Worm (Caenorhabditis elegans): ENCODE data around the gene bath-19.
A peak's percentile ranks its signal among the peaks of the same experiment; 100 is the strongest.
"Not testable (repeated sequence)": the region's sequence is repeated elsewhere in the genome, so short reads cannot be mapped to it uniquely, and the experiment has no call there.

bath-19 gene

ce11 chrII:2012698-2013097 lies 26.5 kb downstream of the bath-19 start, which contains the start of gene F59H6.15:
Gene F59H6.15 (plus strand): TSS chrII:2012998.
- no peak for TF ChIP-seq R02D3.7 (tag; optimal IDR thresholded peaks at IDR 0.05)
- no peak for TF ChIP-seq ztf-1 (GFP tag; conservative IDR thresholded peaks at IDR 0.05)
- no peak for TF ChIP-seq snpc-4 (tag; optimal IDR thresholded peaks at IDR 0.05)
- no peak for TF ChIP-seq gmeb-1 (tag; optimal IDR thresholded peaks at IDR 0.05)
- TF ChIP-seq sma-9 (GFP tag; optimal IDR thresholded peaks at IDR 0.05), result no peak
- no peak for TF ChIP-seq sma-9 (tag; optimal IDR thresholded peaks at IDR 0.05)

DNA sequence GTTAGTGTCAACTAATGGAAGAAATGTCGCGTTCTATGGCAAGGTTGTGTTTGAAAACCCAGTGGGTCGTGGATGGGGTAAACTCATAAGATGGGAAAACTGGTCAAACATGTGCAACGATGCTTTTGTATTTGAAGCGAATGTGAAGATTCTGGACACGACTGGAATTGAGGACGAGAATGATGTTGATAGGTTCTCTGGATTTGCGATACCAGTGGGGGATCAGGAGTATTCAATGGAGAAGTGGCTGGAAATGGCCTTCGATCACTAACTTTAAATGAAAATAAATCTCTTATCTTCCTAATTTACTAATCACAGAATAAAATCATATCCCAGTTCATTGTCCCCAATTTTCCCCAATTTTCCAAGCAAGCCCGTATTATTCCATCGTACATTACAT lies 28.0 kb downstream of the bath-19 start:
- TF ChIP-seq mbf-1 (tag; optimal IDR thresholded peaks at IDR 0.05), result no peak
- no peak for TF ChIP-seq peb-1 (tag; optimal IDR thresholded peaks at IDR 0.05)
- TF ChIP-seq crh-2 (tag; optimal IDR thresholded peaks at IDR 0.05), result no peak
- no peak for TF ChIP-seq nhr-12 (tag; optimal IDR thresholded peaks at IDR 0.05)
- no peak for TF ChIP-seq nhr-77 (tag; optimal IDR thresholded peaks at IDR 0.05)

- TF ChIP-seq alr-1, nhr-12, nhr-237 (tag; optimal IDR thresholded peaks at IDR 0.05): not testable (repeated sequence)
These were observed 38.5 kb downstream of the bath-19 start, which contains the start of gene ceh-84 for ce11 chrII:2000720-2001119. Gene ceh-84 (minus strand): TSS chrII:2000820.

DNA sequence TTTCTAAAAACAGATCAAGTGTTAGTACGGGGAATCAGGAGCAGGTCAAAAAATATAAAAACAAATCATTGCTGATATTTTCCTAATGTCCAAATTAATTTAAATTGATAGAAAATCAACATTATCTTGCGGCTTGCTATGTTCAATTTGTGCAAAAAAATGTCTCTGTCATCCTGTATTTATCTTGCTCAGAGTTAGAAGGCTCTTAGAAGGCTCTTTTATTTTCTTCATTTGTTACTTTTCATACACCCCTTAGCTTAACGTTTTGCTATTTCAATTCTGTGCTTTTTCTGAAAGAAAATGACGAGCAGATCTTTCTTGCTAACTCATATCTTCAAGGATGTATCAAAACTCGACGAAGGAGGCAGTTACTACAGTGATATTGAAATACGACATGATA lies 40.6 kb downstream of the bath-19 start, which contains the start of gene math-19:
Gene math-19 (plus strand): TSS at position 301 of the 400 bp plus-strand sequence.
- not testable (repeated sequence) for TF ChIP-seq ztf-1 (GFP tag; conservative IDR thresholded peaks at IDR 0.05); ceh-82 (tag; optimal IDR thresholded peaks at IDR 0.05); C34F6.9 (tag; optimal IDR thresholded peaks at IDR 0.05)

- TF ChIP-seq sma-9 (GFP tag; optimal IDR thresholded peaks at IDR 0.05) (no peak), sma-9 (tag; optimal IDR thresholded peaks at IDR 0.05) (no peak), ztf-1 (GFP tag; conservative IDR thresholded peaks at IDR 0.05) (no peak), mbf-1 (tag; optimal IDR thresholded peaks at IDR 0.05) (no peak), crh-2 (tag; optimal IDR thresholded peaks at IDR 0.05) (no peak), elt-1 (tag; optimal IDR thresholded peaks at IDR 0.05) (no peak), alr-1 (tag; optimal IDR thresholded peaks at IDR 0.05) (no peak), mdl-1 (tag; optimal IDR thresholded peaks at IDR 0.05) (no peak), nhr-10 (tag; optimal IDR thresholded peaks at IDR 0.05) (no peak), blmp-1 (tag; optimal IDR thresholded peaks at IDR 0.05; ENCODE audit: insufficient read depth) (no peak), ZK546.5 (tag; optimal IDR thresholded peaks at IDR 0.05) (no peak)
These were observed 43.0 kb downstream of the bath-19 start, which contains the start of gene math-20 for ce11 chrII:1996237-1996636. Gene math-20 (plus strand): TSS chrII:1996537.

ce11 chrII:1995744-1996143 lies 43.4 kb downstream of the bath-19 start:
- TF ChIP-seq ama-1 (optimal IDR thresholded peaks at IDR 0.05) (no peak), nhr-237 (tag; optimal IDR thresholded peaks at IDR 0.05) (no peak), fos-1 (tag; optimal IDR thresholded peaks at IDR 0.05) (peak; percentile 89), unc-55 (GFP tag; optimal IDR thresholded peaks at IDR 0.05) (no peak), nhr-12 (tag; optimal IDR thresholded peaks at IDR 0.05) (no peak), gmeb-1 (tag; optimal IDR thresholded peaks at IDR 0.05) (peak; percentile 6)

DNA sequence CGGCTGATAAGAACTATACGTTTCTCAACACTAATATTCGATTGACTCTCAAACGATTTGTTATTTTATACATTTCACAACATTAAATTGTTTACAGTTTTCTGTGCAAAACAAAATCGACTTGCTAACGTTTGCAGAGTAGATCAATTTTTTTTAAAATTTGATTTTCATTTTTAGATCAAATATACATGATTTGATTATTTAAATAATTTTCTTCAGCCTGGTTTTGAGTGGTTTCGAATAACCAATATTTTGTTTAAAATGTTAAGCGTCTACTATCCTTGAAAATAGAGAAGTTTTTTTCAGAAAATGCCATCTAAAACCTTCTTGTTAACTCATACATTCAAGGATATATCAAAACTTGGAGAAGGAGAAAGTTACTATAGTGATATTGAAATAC lies 45.5 kb downstream of the bath-19 start, which contains the start of gene math-21:
Gene math-21 (plus strand): TSS at position 301 of the 400 bp plus-strand sequence.
- TF ChIP-seq nhr-12 (tag; optimal IDR thresholded peaks at IDR 0.05) (no peak), elt-3 (tag; optimal IDR thresholded peaks at IDR 0.05) (no peak), ztf-11 (tag; optimal IDR thresholded peaks at IDR 0.05) (no peak), elt-1 (tag; optimal IDR thresholded peaks at IDR 0.05) (no peak), egl-27 (tag; optimal IDR thresholded peaks at IDR 0.05) (no peak), lin-11 (tag; optimal IDR thresholded peaks at IDR 0.05) (no peak), skn-1 (tag; optimal IDR thresholded peaks at IDR 0.05) (no peak), nhr-237 (tag; optimal IDR thresholded peaks at IDR 0.05) (no peak), sma-3 (GFP tag; optimal IDR thresholded peaks at IDR 0.05) (no peak), ceh-82 (tag; optimal IDR thresholded peaks at IDR 0.05) (no peak), nhr-25 (tag; optimal IDR thresholded peaks at IDR 0.05) (no peak), nhr-129 (tag; optimal IDR thresholded peaks at IDR 0.05) (no peak), mdl-1 (tag; optimal IDR thresholded peaks at IDR 0.05) (no peak), nhr-6 (tag; optimal IDR thresholded peaks at IDR 0.05) (no peak), aly-2 (tag; optimal IDR thresholded peaks at IDR 0.05) (no peak), ztf-4 (tag; optimal IDR thresholded peaks at IDR 0.05) (no peak), mab-5 (tag; optimal IDR thresholded peaks at IDR 0.05) (no peak)
